Fruit fly (Drosophila melanogaster) ovary, adult (tissue): ENCODE data around the gene Traf-like.

ENCODE experiments used
- CG17801 ChIP-seq: fragments of 200-800 bp; optimal IDR thresholded peaks from 2 replicates; lab custom pipeline; 2019; ENCODE audit warnings: missing biosample characterization, mild to moderate bottlenecking, missing genetic modification characterization, moderate library complexity; ENCODE audit not compliant: partially characterized antibody

Gene Traf-like

DNA sequence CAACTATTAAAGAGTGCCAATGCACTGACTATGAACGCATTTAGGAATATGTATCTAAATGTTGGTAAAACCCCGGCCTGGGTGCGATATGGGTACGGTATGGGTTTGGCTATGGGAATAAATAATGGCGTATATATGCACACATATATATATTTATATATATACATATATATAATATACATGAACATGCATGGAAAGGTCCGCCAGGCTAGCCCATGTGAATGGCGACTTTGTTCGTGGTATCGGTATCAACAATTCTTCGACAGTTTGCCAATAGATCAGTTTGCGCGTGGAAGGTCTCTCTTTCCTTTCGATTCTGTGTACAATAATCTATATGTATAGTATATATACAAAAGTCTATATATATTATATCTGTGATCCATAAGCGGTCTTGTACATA lies 9.6 kb upstream of the Traf-like start, which contains the start of gene CG4301:
CG4301 (plus strand) TSS at position 301 of the 400 bp plus-strand sequence.
- no peak for TF ChIP-seq CG17801 (GFP tag; lab: Kevin White, UChicago)

DNA sequence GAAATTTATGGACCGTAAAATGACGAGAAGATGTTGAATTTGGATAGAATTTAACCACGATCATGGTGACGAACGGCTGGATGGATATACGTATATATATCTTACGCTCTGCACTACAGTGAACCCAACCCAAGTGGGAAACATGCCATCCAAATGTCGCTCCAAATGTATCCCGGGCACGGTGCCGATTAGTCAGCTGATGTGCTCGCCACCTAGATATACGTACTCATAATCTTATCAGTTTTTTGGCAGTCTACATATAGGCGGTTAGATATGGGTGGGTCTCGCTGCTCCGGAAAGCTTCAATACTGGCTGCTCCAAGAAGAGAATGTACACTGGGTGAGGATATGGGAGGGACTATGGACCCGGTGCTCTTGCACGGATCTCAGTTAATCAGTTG lies 8.8 kb upstream of the Traf-like start:
- no peak for TF ChIP-seq CG17801 (GFP tag; lab: Kevin White, UChicago)

dm6 chrX:16420048-16420447 lies 5.2 kb downstream of the Traf-like start:
- TF ChIP-seq CG17801 (GFP tag; lab: Kevin White, UChicago) = no peak

dm6 chrX:16420878-16421277 lies 6.0 kb downstream of the Traf-like start:
- TF ChIP-seq CG17801 (GFP tag; lab: Kevin White, UChicago) = no peak

DNA sequence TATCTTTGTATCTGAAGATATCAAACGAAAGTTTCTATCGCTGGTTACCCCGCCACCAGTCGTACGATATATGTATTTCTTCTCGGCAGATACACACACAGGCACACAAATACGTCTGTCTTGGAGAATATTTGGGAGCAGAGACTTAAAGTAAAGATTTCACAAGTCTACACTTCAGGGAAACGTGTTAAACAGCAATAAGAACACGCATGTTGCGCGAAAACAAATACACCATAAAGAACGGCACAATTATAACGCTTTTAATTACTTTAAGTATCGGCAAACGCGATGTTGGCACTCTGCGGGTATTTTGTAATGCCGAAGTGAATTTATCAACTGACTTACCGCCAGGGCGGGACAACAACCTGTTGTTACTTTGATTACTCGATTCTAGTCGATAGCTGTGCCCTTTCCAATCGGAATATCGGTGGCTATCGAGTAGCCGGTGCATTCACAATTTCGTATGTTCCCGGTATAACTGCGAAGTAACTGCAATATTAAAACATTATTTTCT lies 7.1 kb downstream of the Traf-like start, which contains the start of gene AnxB11:
AnxB11 (minus strand) TSS at position 367 of the 514 bp plus-strand sequence.
- TF ChIP-seq CG17801 (GFP tag; lab: Kevin White, UChicago) = no peak

- TF ChIP-seq CG17801 (GFP tag; lab: Kevin White, UChicago) = peak; percentile 37
Observed at dm6 chrX:16422466-16423124, 7.7 kb downstream of the Traf-like start, which contains the start of gene hang. TSS of gene hang (plus strand) at chrX:16422831.

- peak; percentile 36 for TF ChIP-seq CG17801 (GFP tag; lab: Kevin White, UChicago)
Observed at dm6 chrX:16423125-16423509, 8.3 kb downstream of the Traf-like start.

- no peak for TF ChIP-seq CG17801 (GFP tag; lab: Kevin White, UChicago)
Observed at dm6 chrX:16424296-16424695, 9.4 kb downstream of the Traf-like start.

dm6 chrX:16425145-16425544 lies 10.3 kb downstream of the Traf-like start:
- TF ChIP-seq CG17801 (GFP tag; lab: Kevin White, UChicago) = no peak

dm6 chrX:16426478-16427052 lies 11.7 kb downstream of the Traf-like start:
- no peak for TF ChIP-seq CG17801 (GFP tag; lab: Kevin White, UChicago)

DNA sequence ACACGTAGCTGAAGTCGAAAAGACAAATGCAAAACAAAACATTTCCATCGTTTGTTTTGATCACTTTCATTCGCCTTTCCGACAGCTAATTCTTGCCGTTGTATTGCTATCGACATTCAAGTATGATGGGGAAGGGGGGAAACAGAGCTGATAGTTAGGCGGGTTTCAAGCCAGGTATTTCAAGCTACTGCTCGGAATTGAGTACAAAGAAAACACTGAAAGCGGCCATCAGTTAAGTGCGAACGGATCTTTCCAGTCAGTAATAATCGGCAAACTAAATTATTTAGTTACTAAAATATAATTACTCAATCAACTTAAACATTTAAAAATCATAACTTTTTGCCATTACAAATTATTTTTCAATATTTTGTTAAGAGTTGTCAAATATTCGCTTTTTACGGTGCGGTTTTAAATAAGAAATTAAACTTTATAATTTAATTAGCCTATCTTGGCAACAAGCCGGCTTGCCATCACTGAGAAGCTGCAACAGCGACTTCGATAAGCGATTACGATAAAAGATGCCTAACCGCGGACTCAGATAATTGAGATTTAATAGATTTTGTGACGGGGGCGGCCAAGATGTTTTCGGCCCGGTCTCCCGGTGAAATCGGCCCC lies 13.0 kb downstream of the Traf-like start:
- TF ChIP-seq CG17801 (GFP tag; lab: Kevin White, UChicago) = no peak

DNA sequence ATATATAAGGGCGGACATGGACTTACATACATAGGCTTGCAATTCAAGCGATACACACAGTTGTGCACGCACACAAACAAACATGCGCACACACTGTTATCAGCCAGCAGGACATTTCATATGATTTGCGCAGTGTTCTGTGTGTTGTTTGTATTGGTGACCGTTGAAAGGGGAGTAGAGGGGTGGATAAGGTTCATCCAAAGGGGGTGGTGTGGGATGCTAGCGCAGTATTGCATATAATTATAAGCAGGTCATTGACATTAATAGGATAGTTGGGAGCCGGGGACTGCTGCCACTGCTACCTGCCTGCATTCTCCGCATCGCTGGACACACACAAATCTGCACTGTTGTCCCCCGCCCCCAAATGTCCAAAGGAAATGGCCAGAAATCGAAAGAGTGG lies 13.6 kb downstream of the Traf-like start:
- TF ChIP-seq CG17801 (GFP tag; lab: Kevin White, UChicago) = no peak

dm6 chrX:16441245-16441644 lies 26.4 kb downstream of the Traf-like start, which contains the start of the genes Cdc50 and rngo:
TSS of gene Cdc50 (minus strand) at chrX:16441296.
TSS of gene rngo (plus strand) at chrX:16441433.
- TF ChIP-seq CG17801 (GFP tag; lab: Kevin White, UChicago) = peak; percentile 46

DNA sequence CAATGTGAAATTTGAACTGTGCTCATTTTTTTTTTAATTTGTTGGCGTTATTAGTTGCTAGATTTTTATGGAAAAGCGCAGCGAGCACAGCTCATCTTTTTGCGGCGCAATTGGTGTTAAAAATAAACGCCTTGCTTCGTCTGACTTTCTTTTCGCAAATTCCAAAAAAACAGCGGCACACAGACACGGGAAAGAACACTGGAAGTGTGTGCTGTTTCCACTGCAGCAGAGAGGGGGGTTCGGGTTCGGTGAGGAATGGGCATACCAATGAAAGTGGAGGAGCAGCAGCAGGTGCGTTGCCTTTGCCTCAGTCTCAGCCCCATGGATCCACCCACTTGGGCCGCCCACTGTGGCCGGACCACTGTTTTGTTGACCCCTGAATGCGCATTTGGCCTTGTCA lies 27.5 kb downstream of the Traf-like start:
- no peak for TF ChIP-seq CG17801 (GFP tag; lab: Kevin White, UChicago)

- peak; percentile 56 for TF ChIP-seq CG17801 (GFP tag; lab: Kevin White, UChicago)
Observed at dm6 chrX:16446769-16447168, 31.9 kb downstream of the Traf-like start, which contains the start of gene eIF2alpha. TSS of gene eIF2alpha (minus strand) at chrX:16446993.
